Worm (Caenorhabditis elegans): ENCODE data around the gene R09A1.3.

DNA sequence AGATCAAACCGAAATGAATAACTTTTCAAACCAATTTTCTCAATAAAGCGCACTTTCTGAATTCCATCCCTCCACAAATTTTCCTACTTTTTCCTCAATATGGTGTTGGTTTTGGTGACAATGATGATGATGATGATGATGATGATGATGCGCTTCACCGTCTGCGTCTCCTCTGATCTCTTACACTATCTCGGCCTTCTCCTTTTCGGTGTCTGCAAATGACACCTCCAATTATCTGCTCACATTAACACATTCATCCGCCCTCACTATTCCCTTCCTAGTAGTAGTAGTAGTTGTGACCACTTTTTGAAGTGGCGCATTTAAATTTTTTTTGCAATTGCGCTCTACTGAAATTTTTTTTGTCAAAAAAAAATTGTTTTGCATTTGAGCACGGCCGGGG is 48.3 kb downstream of the R09A1.3 start:
- TF ChIP-seq med-1 (GFP tag; optimal IDR thresholded peaks at IDR 0.05; ENCODE audit: insufficient read depth) (no peak), flt-1 (GFP tag; IDR thresholded peaks at IDR 0.05) (no peak), T22C8.4 (GFP tag; IDR thresholded peaks at IDR 0.05) (no peak), cog-1 (tag; optimal IDR thresholded peaks at IDR 0.05) (no peak), klf-2 (GFP tag; conservative IDR thresholded peaks at IDR 0.05) (no peak), ref-1 (GFP tag; conservative IDR thresholded peaks at IDR 0.05) (no peak), tab-1 (GFP tag; IDR thresholded peaks at IDR 0.05) (no peak), ztf-29 (GFP tag; IDR thresholded peaks at IDR 0.05) (no peak), ztf-23 (GFP tag; IDR thresholded peaks at IDR 0.05) (no peak)

Measured in whole organism, midembryonic.